Fruit fly (Drosophila melanogaster) whole organism, wandering third instar larva: ENCODE measurements around the gene jar.

Experiments used
- CG9705 ChIP-seq: fragments of 200-800 bp; sonication (Bioruptor generic); optimal IDR thresholded peaks from 2 replicates; lab custom pipeline; 2018; ENCODE audit warnings: missing biosample characterization, mild to moderate bottlenecking, missing genetic modification characterization
- Dfd ChIP-seq: fragments of >200 bp; optimal IDR thresholded peaks from 2 replicates; lab custom pipeline; 2017; ENCODE audit warnings: missing biosample characterization, missing genetic modification characterization
- HLH106 ChIP-seq: fragments of 200-800 bp; optimal IDR thresholded peaks from 3 replicates; lab custom pipeline; 2019; ENCODE audit warnings: missing biosample characterization, mild to moderate bottlenecking, missing genetic modification characterization, moderate library complexity
- Hr78 ChIP-seq: fragments of >200 bp; optimal IDR thresholded peaks from 2 replicates; lab custom pipeline; 2017; ENCODE audit warnings: missing biosample characterization, missing genetic modification characterization
- Hr83 ChIP-seq: fragments of 200-300 bp; sonication (Bioruptor generic); optimal IDR thresholded peaks from 2 replicates; lab custom pipeline; 2016; ENCODE audit warnings: missing biosample characterization, mild to moderate bottlenecking, missing genetic modification characterization, moderate library complexity; ENCODE audit not compliant: poor library complexity, severe bottlenecking
- Myc ChIP-seq: fragments of >200 bp; optimal IDR thresholded peaks from 2 replicates; lab custom pipeline; 2017
- Rel ChIP-seq, 2 experiments: fragments of 200-800 bp; sonication (Bioruptor generic) in 1 of 2; optimal IDR thresholded peaks; 2 replicates in 1 of 2; 3 replicates in 1 of 2; lab custom pipeline; 2016 to 2019; ENCODE audit warnings: mild to moderate bottlenecking in 2 of 2, missing biosample characterization in 2 of 2, missing genetic modification characterization in 2 of 2, moderate library complexity in 1 of 2
- Vsx2 ChIP-seq: fragments of 200-300, 225-300 bp; sonication (Bioruptor generic); optimal IDR thresholded peaks from 2 replicates; lab custom pipeline; 2018; ENCODE audit warnings: missing biosample characterization, missing genetic modification characterization; ENCODE audit not compliant: partially characterized antibody
- brk ChIP-seq: fragments of 200-800 bp; sonication (Bioruptor generic); optimal IDR thresholded peaks from 2 replicates; lab custom pipeline; 2016; ENCODE audit warnings: missing biosample characterization, mild to moderate bottlenecking, missing genetic modification characterization
- fru ChIP-seq: fragments of 200-800 bp; sonication (Bioruptor generic); optimal IDR thresholded peaks from 3 replicates; lab custom pipeline; 2016; ENCODE audit warnings: missing biosample characterization, mild to moderate bottlenecking, missing genetic modification characterization
- h ChIP-seq: fragments of 200-800 bp; sonication (Bioruptor generic); optimal IDR thresholded peaks from 3 replicates; lab custom pipeline; 2016; ENCODE audit warnings: missing biosample characterization, mild to moderate bottlenecking, missing genetic modification characterization
- lola ChIP-seq: fragments of >200 bp; optimal IDR thresholded peaks from 2 replicates; lab custom pipeline; 2017; ENCODE audit warnings: missing biosample characterization, missing genetic modification characterization
- pan ChIP-seq: fragments of >200 bp; optimal IDR thresholded peaks from 2 replicates; lab custom pipeline; 2017
- rgr ChIP-seq: fragments of 200-800 bp; sonication (Bioruptor generic); optimal IDR thresholded peaks from 3 replicates; lab custom pipeline; 2016; ENCODE audit warnings: missing biosample characterization, mild to moderate bottlenecking, missing genetic modification characterization

- TF ChIP-seq HLH106 (no peak), Myc (lab: Kevin White, UChicago) (no peak), Hr78 (GFP tag; lab: Kevin White, UChicago) (no peak), Dfd (GFP tag; lab: Kevin White, UChicago) (no peak), fru (GFP tag; lab: Kevin White, UChicago) (no peak), brk (GFP tag; lab: Kevin White, UChicago) (no peak), pan (lab: Kevin White, UChicago) (no peak), lola (GFP tag; lab: Kevin White, UChicago) (no peak), CG9705 (GFP tag; lab: Kevin White, UChicago) (no peak), h (GFP tag; lab: Kevin White, UChicago) (no peak), Rel (GFP tag; optimal IDR thresholded peaks at IDR 0.05; lab: Kevin White, UChicago) (no peak), Rel (tag; optimal IDR thresholded peaks at IDR 0.05; lab: Kevin White, UChicago) (no peak), Hr83 (GFP tag; lab: Kevin White, UChicago) (no peak), Vsx2 (no peak), rgr (GFP tag; lab: Kevin White, UChicago) (no peak)
Measured at dm6 chr3R:24229870-24230422, 41.1 kb downstream of the jar start, which contains the start of gene Spase22-23.
